Worm (Caenorhabditis elegans): ENCODE results near the gene C52E4.12.

C52E4.12 gene

DNA sequence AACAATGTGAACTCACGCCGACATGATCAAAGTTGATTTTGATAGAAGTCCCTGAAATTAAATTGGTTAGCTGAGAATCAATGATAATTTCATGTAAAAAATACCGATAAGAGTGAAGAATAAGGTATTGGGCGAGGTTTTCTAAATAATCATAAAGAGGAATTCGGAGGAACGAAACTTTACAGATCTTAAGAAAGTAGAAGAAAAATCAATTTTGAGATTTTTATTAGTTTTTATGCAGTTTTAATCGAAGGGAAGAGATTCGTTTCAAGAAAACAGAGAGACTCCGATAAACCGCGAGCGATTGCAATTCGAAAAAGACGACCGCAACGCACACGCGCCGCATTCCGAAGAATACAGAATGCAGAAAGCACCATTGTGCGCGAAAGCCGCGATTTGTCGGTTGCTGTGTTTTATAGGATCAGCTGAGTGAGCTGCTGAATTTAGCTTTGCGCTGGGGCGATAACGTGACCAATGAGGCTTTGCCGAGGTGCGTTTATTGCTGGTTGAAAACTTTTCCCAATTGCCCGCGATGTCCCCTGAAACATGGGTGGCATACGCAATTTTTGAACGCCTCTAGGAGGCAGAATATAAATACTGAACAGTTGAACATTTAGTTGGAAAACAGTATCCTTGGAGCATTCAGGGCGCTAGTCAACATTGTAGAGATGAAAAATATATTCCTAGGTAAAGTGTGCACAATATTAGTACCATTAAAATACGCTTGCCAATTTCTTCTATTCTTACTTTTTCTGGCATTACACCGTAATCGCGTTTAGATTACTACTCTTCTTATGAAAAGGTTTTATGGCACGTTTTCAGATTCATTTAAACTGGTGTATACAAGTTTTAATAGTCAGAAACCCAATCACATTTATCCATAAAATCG is 16.0 kb upstream of the C52E4.12 start, which contains the start of gene snr-4:
Gene snr-4 (minus strand): TSS at position 51 of the 889 bp plus-strand sequence.
- TF ChIP-seq nhr-90 (tag; optimal IDR thresholded peaks at IDR 0.05; ENCODE audit: poor library complexity): peak; percentile 98
- peak; percentile 79 to 83 (median 83) for TF ChIP-seq dpl-1 (GFP tag; optimal IDR thresholded peaks at IDR 0.05)
- peak; percentile 48 for TF ChIP-seq vab-15 (tag; optimal IDR thresholded peaks at IDR 0.05)
- peak; percentile 86 for TF ChIP-seq lin-39 (tag; optimal IDR thresholded peaks at IDR 0.05)
- no peak for TF ChIP-seq ets-5 (GFP tag; IDR thresholded peaks at IDR 0.05)
- peak; percentile 93 for TF ChIP-seq lin-15B (tag; optimal IDR thresholded peaks at IDR 0.05)
- peak; percentile 98 for TF ChIP-seq nhr-47 (tag; optimal IDR thresholded peaks at IDR 0.05)
- peak in 1 of 2 experiments; percentile 91 for TF ChIP-seq ztf-11 (tag; optimal IDR thresholded peaks at IDR 0.05)
- peak; percentile 91 for TF ChIP-seq aly-2 (tag; optimal IDR thresholded peaks at IDR 0.05)
- peak; percentile 80 for TF ChIP-seq ceh-8 (GFP tag; optimal IDR thresholded peaks at IDR 0.05)
- peak; percentile 36 for TF ChIP-seq pag-3 (tag; optimal IDR thresholded peaks at IDR 0.05; ENCODE audit: borderline replicate concordance, insufficient read depth)
- TF ChIP-seq lin-35 (GFP tag; optimal IDR thresholded peaks at IDR 0.05): peak; percentile 85 to 90
- TF ChIP-seq sup-37 (GFP tag; optimal IDR thresholded peaks at IDR 0.05): peak; percentile 89
- peak; percentile 91 for TF ChIP-seq elt-2 (tag; optimal IDR thresholded peaks at IDR 0.05)
- TF ChIP-seq tlp-1 (tag; optimal IDR thresholded peaks at IDR 0.05): no peak
- TF ChIP-seq egl-13 (tag; optimal IDR thresholded peaks at IDR 0.05): peak; percentile 94
- TF ChIP-seq Y116A8C.19 (tag; optimal IDR thresholded peaks at IDR 0.05; ENCODE audit: borderline replicate concordance): no peak
- TF ChIP-seq lin-14 (GFP tag; optimal IDR thresholded peaks at IDR 0.05): peak; percentile 95
- TF ChIP-seq unc-86 (tag; optimal IDR thresholded peaks at IDR 0.05): peak; percentile 94
- TF ChIP-seq snu-23 (GFP tag; optimal IDR thresholded peaks at IDR 0.05): peak; percentile 97
- peak; percentile 77 for TF ChIP-seq C04F5.9 (tag; optimal IDR thresholded peaks at IDR 0.05)
- TF ChIP-seq lin-13 (GFP tag; optimal IDR thresholded peaks at IDR 0.05): peak; percentile 94
- TF ChIP-seq nhr-20 (tag; optimal IDR thresholded peaks at IDR 0.05): peak; percentile 96
- TF ChIP-seq blmp-1 (tag; optimal IDR thresholded peaks at IDR 0.05): no peak
- peak; percentile 95 for TF ChIP-seq mab-9 (GFP tag; IDR thresholded peaks at IDR 0.05)
- peak; percentile 84 for TF ChIP-seq mep-1 (tag; optimal IDR thresholded peaks at IDR 0.05)
- peak; percentile 17 for TF ChIP-seq zag-1 (tag; optimal IDR thresholded peaks at IDR 0.05)
- peak; percentile 95 for TF ChIP-seq fkh-8 (tag; optimal IDR thresholded peaks at IDR 0.05)
- peak; percentile 89 for TF ChIP-seq ceh-63 (GFP tag; optimal IDR thresholded peaks at IDR 0.05)
- TF ChIP-seq ceh-90 (tag; optimal IDR thresholded peaks at IDR 0.05): peak; percentile 31
- TF ChIP-seq nhr-12 (tag; optimal IDR thresholded peaks at IDR 0.05): peak; percentile 20
- no peak for TF ChIP-seq sptf-1 (tag; optimal IDR thresholded peaks at IDR 0.05)
- peak; percentile 66 for TF ChIP-seq F16B12.6 (tag; optimal IDR thresholded peaks at IDR 0.05)
- peak; percentile 97 for TF ChIP-seq dsc-1 (tag; optimal IDR thresholded peaks at IDR 0.05)
- peak; percentile 92 for TF ChIP-seq fos-1 (tag; optimal IDR thresholded peaks at IDR 0.05)
- TF ChIP-seq unc-98 (GFP tag; IDR thresholded peaks at IDR 0.05): peak; percentile 68; the same call in 1 of the 2 replicates
- TF ChIP-seq zip-4 (GFP tag; optimal IDR thresholded peaks at IDR 0.05): peak; percentile 88
- TF ChIP-seq sox-4 (tag; optimal IDR thresholded peaks at IDR 0.05): peak; percentile 81
- peak; percentile 97 for TF ChIP-seq swsn-7 (tag; optimal IDR thresholded peaks at IDR 0.05)
- TF ChIP-seq egl-27 (tag; optimal IDR thresholded peaks at IDR 0.05): peak in 1 of 2 experiments; percentile 76
- TF ChIP-seq nhr-11 (tag; optimal IDR thresholded peaks at IDR 0.05): peak; percentile 82
- peak; percentile 98 for TF ChIP-seq nhr-85 (tag)
- TF ChIP-seq alr-1 (tag; optimal IDR thresholded peaks at IDR 0.05; ENCODE audit: borderline replicate concordance): no peak
- TF ChIP-seq mef-2 (tag; optimal IDR thresholded peaks at IDR 0.05): peak; percentile 36
- TF ChIP-seq nhr-28 (tag; optimal IDR thresholded peaks at IDR 0.05): no peak
- peak; percentile 87 to 92 for TF ChIP-seq lsy-2 (tag; optimal IDR thresholded peaks at IDR 0.05)
- TF ChIP-seq mdl-1 (tag; optimal IDR thresholded peaks at IDR 0.05): peak in 1 of 2 experiments; percentile 91
- TF ChIP-seq tbx-2 (tag; optimal IDR thresholded peaks at IDR 0.05): peak; percentile 96
- TF ChIP-seq efl-1 (optimal IDR thresholded peaks at IDR 0.05): peak; percentile 91 to 96
- TF ChIP-seq efl-1 (GFP tag; optimal IDR thresholded peaks at IDR 0.05 in 1 of 2): peak; percentile 83 to 99
